Worm (Caenorhabditis elegans) whole organism, L4 larva: ENCODE measurements around the gene cest-31.

Source experiments
- F26F4.8 ChIP-seq: fragments of 200-800 bp; sonication (Bioruptor generic); conservative IDR thresholded peaks from 2 replicates; pipeline ENCODE4 v1.3.6; 2022; ENCODE audit warnings: missing genetic modification characterization, missing compliant biosample characterization
- F37D6.2 ChIP-seq: sonication (generic microtip); optimal IDR thresholded peaks from 2 replicates; lab custom pipeline; 2016; ENCODE audit warnings: mild to moderate bottlenecking, missing genetic modification characterization, missing compliant biosample characterization
- T26A8.4 ChIP-seq: fragments of 200-800 bp; sonication (Bioruptor generic); IDR thresholded peaks from 2 replicates; pipeline ENCODE4 v1.3.6; 2022; ENCODE audit warnings: missing genetic modification characterization, missing compliant biosample characterization
- Y75B8A.6 ChIP-seq: fragments of 200-800 bp; sonication (Bioruptor generic); IDR thresholded peaks from 2 replicates; pipeline ENCODE4 v1.3.6; 2022; ENCODE audit warnings: missing genetic modification reagents, missing genetic modification characterization, missing compliant biosample characterization
- ZK337.2 ChIP-seq: fragments of 200-800 bp; sonication (Bioruptor generic); IDR thresholded peaks from 2 replicates; pipeline ENCODE4 v1.3.6; 2022; ENCODE audit warnings: missing genetic modification reagents, missing genetic modification characterization, missing compliant biosample characterization
- ZK546.5 ChIP-seq, 2 experiments: sonication (generic microtip); optimal IDR thresholded peaks; 2 replicates each; lab custom pipeline; 2017; ENCODE audit warnings: missing biosample characterization in 2 of 2, missing genetic modification characterization in 2 of 2
- aha-1 ChIP-seq: fragments of 150-350 bp; peaks from one replicate; lab custom pipeline; 2014; ENCODE audit warnings: missing biosample characterization, missing genetic modification characterization
- aly-2 ChIP-seq: sonication (generic microtip); optimal IDR thresholded peaks from 2 replicates; lab custom pipeline; 2018; ENCODE audit warnings: missing biosample characterization, missing genetic modification characterization
- ama-1 ChIP-seq: fragments of 150-350 bp; optimal IDR thresholded peaks from 2 replicates; lab custom pipeline; 2014; ENCODE audit warnings: inconsistent platforms, mixed read lengths
- ceh-28 ChIP-seq: fragments of 150-350 bp; optimal IDR thresholded peaks from 2 replicates; lab custom pipeline; 2014; ENCODE audit warnings: missing biosample characterization, missing genetic modification reagents, missing genetic modification characterization
- ces-1 ChIP-seq: fragments of 150-350 bp; sonication (generic microtip); optimal IDR thresholded peaks from 4 replicates; lab custom pipeline; 2014; ENCODE audit warnings: missing biosample characterization, missing genetic modification reagents, missing genetic modification characterization
- daf-12 ChIP-seq: fragments of 150-350 bp; optimal IDR thresholded peaks from 2 replicates; lab custom pipeline; 2014; ENCODE audit warnings: missing biosample characterization, missing genetic modification reagents, missing genetic modification characterization
- daf-16 ChIP-seq, 3 experiments: sonication (generic microtip); optimal IDR thresholded peaks; 2 replicates each; lab custom pipeline; 2016 to 2017; ENCODE audit warnings: missing genetic modification characterization in 3 of 3, missing genetic modification reagents in 3 of 3, mild to moderate bottlenecking in 2 of 3, missing compliant biosample characterization in 2 of 3, missing biosample characterization in 1 of 3, moderate library complexity in 1 of 3
- daf-8 ChIP-seq: fragments of 200-800 bp; sonication (Bioruptor generic); IDR thresholded peaks from 2 replicates; pipeline ENCODE4 v1.3.6; 2022; ENCODE audit warnings: missing genetic modification characterization, missing compliant biosample characterization
- dmd-6 ChIP-seq: fragments of 200-800 bp; sonication (Bioruptor generic); IDR thresholded peaks from 2 replicates; pipeline ENCODE4 v1.3.6; 2022; ENCODE audit warnings: missing genetic modification reagents, missing genetic modification characterization, missing compliant biosample characterization
- dmd-8 ChIP-seq: fragments of 200-800 bp; sonication (Bioruptor generic); IDR thresholded peaks from 2 replicates; pipeline ENCODE4 v1.3.6; 2022; ENCODE audit warnings: missing genetic modification characterization, missing compliant biosample characterization
- dmd-9 ChIP-seq: fragments of 200-800 bp; sonication (Bioruptor generic); IDR thresholded peaks from 2 replicates; pipeline ENCODE4 v1.3.6; 2022; ENCODE audit warnings: missing genetic modification reagents, missing genetic modification characterization, missing compliant biosample characterization
- dve-1 ChIP-seq: sonication (generic microtip); optimal IDR thresholded peaks from 2 replicates; lab custom pipeline; 2017; ENCODE audit warnings: antibody characterized with exemption, mild to moderate bottlenecking, missing genetic modification characterization, missing compliant biosample characterization; ENCODE audit not compliant: insufficient read depth
- gei-8 ChIP-seq: fragments of 200-800 bp; sonication (Bioruptor generic); optimal IDR thresholded peaks from 2 replicates; lab custom pipeline; 2018; ENCODE audit warnings: mild to moderate bottlenecking, missing genetic modification characterization, missing compliant biosample characterization
- hif-1 ChIP-seq, 2 experiments: sonication (generic microtip); optimal IDR thresholded peaks; 2 replicates each; lab custom pipeline; 2016 to 2017; ENCODE audit warnings: missing compliant biosample characterization in 2 of 2, missing genetic modification characterization in 2 of 2, missing genetic modification reagents in 2 of 2, missing genotype in 2 of 2, mild to moderate bottlenecking in 1 of 2
- hlh-11 ChIP-seq: fragments of 200-800 bp; sonication (Bioruptor generic); optimal IDR thresholded peaks from 2 replicates; lab custom pipeline; 2018; ENCODE audit warnings: mild to moderate bottlenecking, missing genetic modification characterization, missing compliant biosample characterization
- hlh-30 ChIP-seq: sonication (generic microtip); optimal IDR thresholded peaks from 2 replicates; lab custom pipeline; 2017; ENCODE audit warnings: antibody characterized with exemption, mild to moderate bottlenecking, missing genetic modification characterization, missing compliant biosample characterization; ENCODE audit not compliant: insufficient read depth
- lim-7 ChIP-seq: fragments of 200-800 bp; sonication (Bioruptor generic); IDR thresholded peaks from 2 replicates; pipeline ENCODE4 v1.3.6; 2022; ENCODE audit warnings: missing genetic modification characterization, missing compliant biosample characterization
- lin-29 ChIP-seq: fragments of 200-800 bp; sonication (Bioruptor generic); IDR thresholded peaks from 2 replicates; pipeline ENCODE4 v1.3.6; 2022; ENCODE audit warnings: missing genetic modification reagents, missing genetic modification characterization, missing compliant biosample characterization
- lsy-2 ChIP-seq, 2 experiments: fragments of 150-350 bp in 1 of 2; sonication (generic microtip) in 1 of 2; optimal IDR thresholded peaks; 2 replicates each; lab custom pipeline; 2014 to 2017; ENCODE audit warnings: missing biosample characterization in 2 of 2, missing genetic modification characterization in 2 of 2
- mdt-29 ChIP-seq: fragments of 200-800 bp; sonication (Bioruptor generic); IDR thresholded peaks from 2 replicates; pipeline ENCODE4 v1.3.6; 2022; ENCODE audit warnings: missing genetic modification reagents, missing genetic modification characterization, missing compliant biosample characterization
- mep-1 ChIP-seq: fragments of 150-350 bp; sonication (generic microtip); optimal IDR thresholded peaks from 3 replicates; lab custom pipeline; 2014; ENCODE audit warnings: missing biosample characterization, missing genetic modification characterization
- mes-2 ChIP-seq: sonication (generic microtip); optimal IDR thresholded peaks from 2 replicates; lab custom pipeline; 2016; ENCODE audit warnings: missing genotype, mild to moderate bottlenecking, missing genetic modification characterization, missing compliant biosample characterization; ENCODE audit not compliant: poor library complexity, severe bottlenecking
- mxl-2 ChIP-seq: fragments of 200-800 bp; sonication (Bioruptor generic); conservative IDR thresholded peaks from 2 replicates; pipeline ENCODE4 v1.3.6; 2022; ENCODE audit warnings: missing genetic modification reagents, missing genetic modification characterization, missing compliant biosample characterization
- mxl-3 ChIP-seq: fragments of 200-800 bp; sonication (Bioruptor generic); optimal IDR thresholded peaks from 2 replicates; lab custom pipeline; 2018; ENCODE audit warnings: mild to moderate bottlenecking, missing genetic modification characterization, missing compliant biosample characterization
- nhr-102 ChIP-seq: sonication (generic microtip); optimal IDR thresholded peaks from 2 replicates; lab custom pipeline; 2016; ENCODE audit warnings: mild to moderate bottlenecking, missing genetic modification characterization, moderate library complexity, missing compliant biosample characterization
- nhr-25 ChIP-seq: sonication (generic microtip); optimal IDR thresholded peaks from 2 replicates; lab custom pipeline; 2017; ENCODE audit warnings: missing genetic modification characterization, mild to moderate bottlenecking, missing compliant biosample characterization, antibody characterized with exemption, moderate library complexity, borderline replicate concordance; ENCODE audit not compliant: insufficient read depth
- nhr-28 ChIP-seq: fragments of 150-350 bp; optimal IDR thresholded peaks from 2 replicates; lab custom pipeline; 2014; ENCODE audit warnings: missing biosample characterization, missing genetic modification characterization
- nhr-41 ChIP-seq: fragments of 200-800 bp; sonication (Bioruptor generic); IDR thresholded peaks from 2 replicates; pipeline ENCODE4 v1.3.6; 2022; ENCODE audit warnings: missing genetic modification reagents, missing genetic modification characterization, missing compliant biosample characterization
- nhr-48 ChIP-seq: sonication (generic microtip); optimal IDR thresholded peaks from 2 replicates; lab custom pipeline; 2016; ENCODE audit warnings: mild to moderate bottlenecking, missing genetic modification characterization, missing compliant biosample characterization
- nhr-77 ChIP-seq: fragments of 150-350 bp; optimal IDR thresholded peaks from 2 replicates; lab custom pipeline; 2014; ENCODE audit warnings: missing biosample characterization, missing genetic modification characterization
- saeg-2 ChIP-seq: fragments of 200-800 bp; sonication (Bioruptor generic); IDR thresholded peaks from 2 replicates; pipeline ENCODE4 v1.3.6; 2022; ENCODE audit warnings: missing genetic modification reagents, missing genetic modification characterization, missing compliant biosample characterization
- sdz-12 ChIP-seq: fragments of 200-800 bp; sonication (Bioruptor generic); optimal IDR thresholded peaks from 2 replicates; lab custom pipeline; 2018; ENCODE audit warnings: mild to moderate bottlenecking, missing genetic modification characterization, missing compliant biosample characterization
- set-16 ChIP-seq: fragments of 200-800 bp; sonication (Bioruptor generic); IDR thresholded peaks from 2 replicates; pipeline ENCODE4 v1.3.6; 2022; ENCODE audit warnings: missing genetic modification reagents, missing genetic modification characterization, missing compliant biosample characterization
- snpc-1.2 ChIP-seq: fragments of 200-800 bp; sonication (Bioruptor generic); IDR thresholded peaks from 2 replicates; pipeline ENCODE4 v1.3.6; 2022; ENCODE audit warnings: missing genetic modification reagents, missing genetic modification characterization, missing compliant biosample characterization
- snpc-4 ChIP-seq: fragments of 150-350 bp; optimal IDR thresholded peaks from 2 replicates; lab custom pipeline; 2014; ENCODE audit warnings: missing biosample characterization, missing genetic modification characterization
- tra-1 ChIP-seq: fragments of 200-800 bp; sonication (Bioruptor generic); IDR thresholded peaks from 2 replicates; pipeline ENCODE4 v1.3.6; 2022; ENCODE audit warnings: missing genetic modification reagents, missing genetic modification characterization, missing compliant biosample characterization
- unc-39 ChIP-seq: sonication (generic microtip); optimal IDR thresholded peaks from 2 replicates; lab custom pipeline; 2017; ENCODE audit warnings: missing biosample characterization, missing genetic modification characterization
- unc-62 ChIP-seq, 3 experiments: fragments of 150-350 bp in 1 of 3; sonication (generic microtip); optimal IDR thresholded peaks in 2 of 3; peaks in 1 of 3; 1 replicate in 1 of 3; 2 replicates in 2 of 3; lab custom pipeline; 2014 to 2017; ENCODE audit warnings: missing biosample characterization in 3 of 3, missing genetic modification characterization in 3 of 3, missing genetic modification reagents in 3 of 3, missing genotype in 1 of 3
- vab-7 ChIP-seq: fragments of 200-800 bp; sonication (Bioruptor generic); IDR thresholded peaks from 2 replicates; pipeline ENCODE4 v1.3.6; 2022; ENCODE audit warnings: missing genetic modification reagents, missing genetic modification characterization, missing compliant biosample characterization
- ztf-11 ChIP-seq: fragments of 150-350 bp; optimal IDR thresholded peaks from 2 replicates; lab custom pipeline; 2014; ENCODE audit warnings: missing biosample characterization, missing genetic modification characterization

cest-31 gene

ce11 chrV:6655174-6655573 lies 18.9 kb upstream of the cest-31 start, which contains the start of gene syx-18 (continued):
- TF ChIP-seq snpc-1.2 (GFP tag; lab: Robert Waterston, UW), result no peak
- no peak for TF ChIP-seq ZK546.5 (tag; optimal IDR thresholded peaks at IDR 0.05; lab: Kevin White, UChicago)
- no peak for TF ChIP-seq F26F4.8 (GFP tag; lab: Robert Waterston, UW)
- peak in 1 of 2 experiments; percentile 53 for TF ChIP-seq lsy-2 (tag; optimal IDR thresholded peaks at IDR 0.05; lab: Kevin White, UChicago)
- no peak for TF ChIP-seq dmd-8 (GFP tag; lab: Robert Waterston, UW)
- TF ChIP-seq aly-2, result no peak
- no peak for TF ChIP-seq unc-39 (tag; lab: Kevin White, UChicago)
- no peak for TF ChIP-seq nhr-28 (tag; lab: Kevin White, UChicago)
- peak; percentile 17 for TF ChIP-seq mep-1 (tag; lab: Kevin White, UChicago)
- no peak for TF ChIP-seq ama-1 (lab: Kevin White, UChicago)
- TF ChIP-seq snpc-4 (tag; lab: Kevin White, UChicago), result no peak
- no peak for TF ChIP-seq unc-62 (GFP tag; optimal IDR thresholded peaks at IDR 0.05 in 1 of 2; lab: Kevin White, UChicago)
- TF ChIP-seq unc-62 (tag; optimal IDR thresholded peaks at IDR 0.05; lab: Kevin White, UChicago), result no peak
- peak; percentile 40; the same call in 1 of the 2 replicates for TF ChIP-seq T26A8.4 (GFP tag; lab: Robert Waterston, UW)
- no peak for TF ChIP-seq nhr-77 (tag; lab: Kevin White, UChicago)
- no peak for TF ChIP-seq sdz-12 (GFP tag; lab: Kevin White, UChicago)
- TF ChIP-seq mxl-3 (GFP tag; lab: Kevin White, UChicago), result no peak
- no peak for TF ChIP-seq mxl-2
- TF ChIP-seq lin-29, result no peak
- no peak for TF ChIP-seq lim-7
- no peak for TF ChIP-seq gei-8 (GFP tag; lab: Kevin White, UChicago)
- peak; percentile 3 for TF ChIP-seq hlh-30 (tag; lab: Kevin White, UChicago)
- TF ChIP-seq daf-12, result no peak
- no peak for TF ChIP-seq mdt-29 (GFP tag; lab: Robert Waterston, UW)
- TF ChIP-seq daf-8, result no peak
- TF ChIP-seq ztf-11, result no peak
- no peak for TF ChIP-seq vab-7 (GFP tag; lab: Robert Waterston, UW)
- no peak for TF ChIP-seq ZK337.2 (GFP tag; lab: Robert Waterston, UW)
- TF ChIP-seq dmd-9 (GFP tag; lab: Robert Waterston, UW), result 0 out of 2 replicates have a peak, but pooled peaks have one; percentile 4
- peak; percentile 34 for TF ChIP-seq dve-1 (tag; lab: Kevin White, UChicago)
- TF ChIP-seq ces-1 (GFP tag; lab: Kevin White, UChicago), result no peak
- TF ChIP-seq daf-16 (GFP tag; optimal IDR thresholded peaks at IDR 0.05; lab: Kevin White, UChicago), result no peak
- TF ChIP-seq daf-16 (tag; optimal IDR thresholded peaks at IDR 0.05; lab: Kevin White, UChicago), result peak; percentile 25
- TF ChIP-seq tra-1, result no peak
- TF ChIP-seq Y75B8A.6, result peak; percentile 27; the same call in 1 of the 2 replicates
- no peak for TF ChIP-seq dmd-6 (GFP tag; lab: Robert Waterston, UW)

DNA sequence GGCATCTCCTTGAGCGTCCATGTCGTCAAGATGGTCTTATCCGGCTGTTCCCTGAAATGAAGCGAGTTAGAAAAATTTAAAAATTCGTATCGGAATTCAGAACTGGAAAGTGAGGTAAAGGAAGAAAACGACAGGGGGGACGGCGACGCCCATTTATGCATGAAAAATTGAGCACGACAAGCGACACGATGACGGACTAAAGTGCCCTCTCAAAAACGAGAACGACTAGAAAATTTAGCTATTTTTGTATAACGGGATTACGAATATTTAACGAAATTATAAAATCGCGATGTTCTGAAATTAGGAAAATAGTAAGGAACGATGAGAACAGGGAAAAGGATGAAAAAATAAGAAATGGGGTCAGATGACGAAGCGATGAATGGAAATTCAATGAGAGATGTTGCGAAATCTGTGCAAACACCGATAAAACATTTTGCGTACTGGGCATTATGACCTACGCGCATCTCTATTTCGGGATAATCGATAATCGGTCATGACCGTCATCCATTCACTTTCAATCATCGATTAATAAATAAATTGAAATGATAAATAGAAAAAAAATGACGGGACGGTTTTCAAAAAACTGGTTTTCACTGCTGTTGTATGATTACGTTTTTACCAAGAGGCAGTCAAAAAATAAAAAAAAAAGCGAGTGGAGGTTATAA lies 17.5 kb upstream of the cest-31 start, which contains the start of gene snb-1:
Gene snb-1, minus strand, starts transcription at position 51 of the 665 bp plus-strand sequence.
- TF ChIP-seq ama-1 (lab: Kevin White, UChicago) (peak; percentile 40), dmd-6 (GFP tag; lab: Robert Waterston, UW) (peak; percentile 23; the same call in 1 of the 2 replicates), nhr-25 (tag; lab: Kevin White, UChicago) (peak; percentile 74), nhr-28 (tag; lab: Kevin White, UChicago) (peak; percentile 70), tra-1 (0 out of 2 replicates have a peak, but pooled peaks have one; percentile 4), snpc-1.2 (GFP tag; lab: Robert Waterston, UW) (no peak), lsy-2 (tag; optimal IDR thresholded peaks at IDR 0.05; lab: Kevin White, UChicago) (peak in 1 of 2 experiments; percentile 80), aha-1 (tag; lab: Kevin White, UChicago) (no peak), hlh-11 (tag; lab: Kevin White, UChicago) (peak; percentile 71), hif-1 (tag; optimal IDR thresholded peaks at IDR 0.05; lab: Kevin White, UChicago) (peak in 1 of 2 experiments; percentile 21), saeg-2 (GFP tag; lab: Robert Waterston, UW) (no peak), ceh-28 (tag; lab: Kevin White, UChicago) (peak; percentile 79), nhr-102 (tag; lab: Kevin White, UChicago) (peak; percentile 5), set-16 (GFP tag; lab: Robert Waterston, UW) (no peak), F37D6.2 (peak; percentile 11), mxl-2 (no peak), mes-2 (tag; lab: Kevin White, UChicago) (peak; percentile 70), unc-62 (GFP tag; optimal IDR thresholded peaks at IDR 0.05 in 1 of 2; lab: Kevin White, UChicago) (peak in 1 of 2 experiments; percentile 95), unc-62 (tag; optimal IDR thresholded peaks at IDR 0.05; lab: Kevin White, UChicago) (no peak), nhr-48 (peak; percentile 38), mxl-3 (GFP tag; lab: Kevin White, UChicago) (peak; percentile 24), mep-1 (tag; lab: Kevin White, UChicago) (peak; percentile 69), dve-1 (tag; lab: Kevin White, UChicago) (peak; percentile 13), nhr-41 (GFP tag; lab: Robert Waterston, UW) (no peak)
